Worm (Caenorhabditis elegans) whole organism, early embryonic: ENCODE results near the gene W06E11.1.

Experiments
- B0310.2 ChIP-seq: sonication (generic microtip); optimal IDR thresholded peaks from 2 replicates; lab custom pipeline; 2016; ENCODE audit warnings: mild to moderate bottlenecking, missing genetic modification characterization, missing compliant biosample characterization
- F13C5.2 ChIP-seq: sonication (generic microtip); optimal IDR thresholded peaks from 2 replicates; lab custom pipeline; 2017; ENCODE audit warnings: mild to moderate bottlenecking, missing genetic modification characterization, inconsistent platforms, missing compliant biosample characterization
- aly-1 ChIP-seq: sonication (generic microtip); optimal IDR thresholded peaks from 2 replicates; lab custom pipeline; 2016; ENCODE audit warnings: missing genetic modification characterization, missing compliant biosample characterization
- ama-1 ChIP-seq: fragments of 150-350 bp; optimal IDR thresholded peaks from 2 replicates; lab custom pipeline; 2014
- ets-7 ChIP-seq: sonication (generic microtip); optimal IDR thresholded peaks from 2 replicates; lab custom pipeline; 2016; ENCODE audit warnings: missing genotype, missing genetic modification characterization, missing compliant biosample characterization
- flt-1 ChIP-seq: fragments of 200-800 bp; sonication (Bioruptor generic); IDR thresholded peaks from 2 replicates; pipeline ENCODE4 v1.3.6; 2022; ENCODE audit warnings: missing genetic modification characterization, missing compliant biosample characterization
- hmbx-1 ChIP-seq: sonication (generic microtip); optimal IDR thresholded peaks from 2 replicates; lab custom pipeline; 2016; ENCODE audit warnings: mild to moderate bottlenecking, missing genetic modification characterization, missing compliant biosample characterization
- hmg-4 ChIP-seq: fragments of 200-800 bp; sonication (Bioruptor generic); optimal IDR thresholded peaks from 2 replicates; lab custom pipeline; 2018; ENCODE audit warnings: mild to moderate bottlenecking, missing genetic modification characterization, missing compliant biosample characterization
- hnd-1 ChIP-seq: sonication (generic microtip); optimal IDR thresholded peaks from 2 replicates; lab custom pipeline; 2016; ENCODE audit warnings: missing genetic modification characterization, missing compliant biosample characterization
- pes-1 ChIP-seq: fragments of 200-800 bp; sonication (Bioruptor generic); IDR thresholded peaks from 2 replicates; pipeline ENCODE4 v1.3.6; 2022; ENCODE audit warnings: missing genetic modification reagents, missing genetic modification characterization, missing compliant biosample characterization
- scrt-1 ChIP-seq: fragments of 200-800 bp; sonication (Bioruptor generic); IDR thresholded peaks from 2 replicates; pipeline ENCODE4 v1.3.6; 2022; ENCODE audit warnings: missing genetic modification characterization, missing compliant biosample characterization
- tbx-37 ChIP-seq: fragments of 200-800 bp; sonication (Bioruptor generic); conservative IDR thresholded peaks from 2 replicates; pipeline ENCODE4 v1.3.6; 2022; ENCODE audit warnings: missing genetic modification reagents, missing genetic modification characterization, missing compliant biosample characterization

- TF ChIP-seq ama-1 (lab: Kevin White, UChicago) = no peak
- no peak for TF ChIP-seq aly-1
- TF ChIP-seq hmg-4 (GFP tag; lab: Kevin White, UChicago) = no peak
- TF ChIP-seq hnd-1 (tag; lab: Kevin White, UChicago) = no peak
- no peak for TF ChIP-seq pes-1 (GFP tag; lab: Robert Waterston, UW)
- TF ChIP-seq B0310.2 (tag; lab: Kevin White, UChicago) = no peak
- no peak for TF ChIP-seq flt-1
- no peak for TF ChIP-seq scrt-1
- no peak for TF ChIP-seq F13C5.2 (tag; lab: Kevin White, UChicago)
- TF ChIP-seq ets-7 = no peak
- TF ChIP-seq hmbx-1 = no peak
- TF ChIP-seq tbx-37 (GFP tag; lab: Robert Waterston, UW) = no peak
Measured at ce11 chrIII:647248-647647, 5.4 kb downstream of the W06E11.1 start.
